Worm (Caenorhabditis elegans) whole organism, young adult: ENCODE results near the gene F22D3.4.
A peak's percentile ranks its signal among the peaks of the same experiment; 100 is the strongest.

Experiments
- B0336.3 ChIP-seq: fragments of 200-800 bp; sonication (Bioruptor generic); IDR thresholded peaks from 2 replicates; pipeline ENCODE4 v1.3.6; 2022; ENCODE audit warnings: missing genetic modification characterization, missing compliant biosample characterization
- F33H1.4 ChIP-seq: fragments of 200-800 bp; sonication (Bioruptor generic); IDR thresholded peaks from 2 replicates; pipeline ENCODE4 v1.3.6; 2022; ENCODE audit warnings: missing genetic modification reagents, missing genetic modification characterization, missing compliant biosample characterization
- F52B5.7 ChIP-seq: sonication (generic microtip); optimal IDR thresholded peaks from 2 replicates; lab custom pipeline; 2016; ENCODE audit warnings: mild to moderate bottlenecking, missing genetic modification characterization, missing compliant biosample characterization
- F55B11.4 ChIP-seq: sonication (generic microtip); optimal IDR thresholded peaks from 2 replicates; lab custom pipeline; 2016; ENCODE audit warnings: missing compliant biosample characterization, missing genetic modification characterization, borderline replicate concordance; ENCODE audit not compliant: insufficient read depth
- Y79H2A.3 ChIP-seq: fragments of 200-800 bp; sonication (Bioruptor generic); conservative IDR thresholded peaks from 2 replicates; pipeline ENCODE4 v1.3.6; 2022; ENCODE audit warnings: missing genetic modification reagents, missing genetic modification characterization, missing compliant biosample characterization
- akir-1 ChIP-seq: fragments of 200-800 bp; sonication (Bioruptor generic); optimal IDR thresholded peaks from 2 replicates; lab custom pipeline; 2018; ENCODE audit warnings: mild to moderate bottlenecking, missing genetic modification characterization, moderate library complexity, missing compliant biosample characterization
- bed-2 ChIP-seq: fragments of 200-800 bp; sonication (Bioruptor generic); IDR thresholded peaks from 2 replicates; pipeline ENCODE4 v1.3.6; 2022; ENCODE audit warnings: missing genetic modification reagents, missing genetic modification characterization, missing compliant biosample characterization
- ceh-40 ChIP-seq: fragments of 200-800 bp; sonication (Bioruptor generic); IDR thresholded peaks from 2 replicates; pipeline ENCODE4 v1.3.6; 2022; ENCODE audit warnings: missing genetic modification characterization, missing compliant biosample characterization
- hmg-20 ChIP-seq: fragments of 200-800 bp; sonication (Bioruptor generic); IDR thresholded peaks from 2 replicates; pipeline ENCODE4 v1.3.6; 2022; ENCODE audit warnings: missing genetic modification reagents, missing genetic modification characterization, missing compliant biosample characterization
- lag-1 ChIP-seq: fragments of 200-800 bp; sonication (Bioruptor generic); IDR thresholded peaks from 2 replicates; pipeline ENCODE4 v1.3.6; 2022; ENCODE audit warnings: missing genetic modification reagents, missing genetic modification characterization, missing compliant biosample characterization
- lin-26 ChIP-seq: fragments of 200-800 bp; sonication (Bioruptor generic); IDR thresholded peaks from 2 replicates; pipeline ENCODE4 v1.3.6; 2022; ENCODE audit warnings: missing genetic modification reagents, missing genetic modification characterization, missing compliant biosample characterization
- madf-10 ChIP-seq: sonication (generic microtip); optimal IDR thresholded peaks from 2 replicates; lab custom pipeline; 2016; ENCODE audit warnings: mild to moderate bottlenecking, missing genetic modification characterization, missing compliant biosample characterization
- madf-3 ChIP-seq: fragments of 200-800 bp; sonication (Bioruptor generic); IDR thresholded peaks from 2 replicates; pipeline ENCODE4 v1.3.6; 2022; ENCODE audit warnings: missing genetic modification reagents, missing genetic modification characterization, missing compliant biosample characterization
- mel-28 ChIP-seq: sonication (generic microtip); optimal IDR thresholded peaks from 2 replicates; lab custom pipeline; 2016; ENCODE audit warnings: borderline replicate concordance, mild to moderate bottlenecking, missing genetic modification characterization, missing compliant biosample characterization
- mes-4 ChIP-seq: sonication (generic microtip); optimal IDR thresholded peaks from 2 replicates; lab custom pipeline; 2016; ENCODE audit warnings: missing genotype, missing genetic modification characterization, missing compliant biosample characterization
- nfya-2 ChIP-seq: fragments of 200-800 bp; sonication (Bioruptor generic); IDR thresholded peaks from 2 replicates; pipeline ENCODE4 v1.3.6; 2022; ENCODE audit warnings: missing genetic modification reagents, missing genetic modification characterization, missing compliant biosample characterization
- nfyb-1 ChIP-seq: fragments of 200-800 bp; sonication (Bioruptor generic); IDR thresholded peaks from 2 replicates; pipeline ENCODE4 v1.3.6; 2022; ENCODE audit warnings: missing genetic modification reagents, missing genetic modification characterization, missing compliant biosample characterization
- nhr-120 ChIP-seq: fragments of 200-800 bp; sonication (Bioruptor generic); IDR thresholded peaks from 2 replicates; pipeline ENCODE4 v1.3.6; 2022; ENCODE audit warnings: missing genetic modification characterization, missing compliant biosample characterization
- nhr-80 ChIP-seq: sonication (generic microtip); optimal IDR thresholded peaks from 2 replicates; lab custom pipeline; 2016; ENCODE audit warnings: missing genetic modification characterization, missing compliant biosample characterization
- pbrm-1 ChIP-seq: fragments of 200-800 bp; sonication (Bioruptor generic); IDR thresholded peaks from 2 replicates; pipeline ENCODE4 v1.3.6; 2022; ENCODE audit warnings: missing genetic modification reagents, missing genetic modification characterization, missing compliant biosample characterization
- rcor-1 ChIP-seq: fragments of 200-800 bp; sonication (Bioruptor generic); IDR thresholded peaks from 2 replicates; pipeline ENCODE4 v1.3.6; 2022; ENCODE audit warnings: missing genetic modification reagents, missing genetic modification characterization, missing compliant biosample characterization
- snpc-1.3 ChIP-seq: sonication (generic microtip); optimal IDR thresholded peaks from 2 replicates; lab custom pipeline; 2017; ENCODE audit warnings: missing genetic modification characterization, mild to moderate bottlenecking, missing compliant biosample characterization, antibody characterized with exemption, moderate library complexity, missing genotype, missing genetic modification reagents; ENCODE audit not compliant: insufficient read depth
- snpc-3.4 ChIP-seq: sonication (generic microtip); optimal IDR thresholded peaks from 2 replicates; lab custom pipeline; 2017; ENCODE audit warnings: missing genetic modification characterization, mild to moderate bottlenecking, missing compliant biosample characterization, antibody characterized with exemption, moderate library complexity, missing genotype, missing genetic modification reagents
- somi-1 ChIP-seq: fragments of 200-800 bp; sonication (Bioruptor generic); optimal IDR thresholded peaks from 2 replicates; lab custom pipeline; 2018; ENCODE audit warnings: mild to moderate bottlenecking, missing genetic modification characterization, missing compliant biosample characterization
- tbp1 ChIP-seq: fragments of 200-800 bp; sonication (Bioruptor generic); optimal IDR thresholded peaks from 2 replicates; lab custom pipeline; 2018; ENCODE audit warnings: mild to moderate bottlenecking, missing genetic modification characterization, missing compliant biosample characterization
- unc-62 ChIP-seq: fragments of 150-350 bp; optimal IDR thresholded peaks from 2 replicates; lab custom pipeline; 2014; ENCODE audit warnings: missing biosample characterization, missing genetic modification reagents, missing genetic modification characterization

F22D3.4 gene

ce11 chrII:6943299-6944051, 16.1 kb upstream of the F22D3.4 start (continued):
- TF ChIP-seq Y79H2A.3: no peak
- no peak for TF ChIP-seq bed-2 (GFP tag; lab: Robert Waterston, UW)
- no peak for TF ChIP-seq lin-26 (GFP tag; lab: Robert Waterston, UW)
- no peak for TF ChIP-seq ceh-40
- no peak for TF ChIP-seq somi-1 (GFP tag; lab: Kevin White, UChicago)
- no peak for TF ChIP-seq snpc-3.4

- no peak for TF ChIP-seq madf-10 (tag; lab: Kevin White, UChicago)
Observed at ce11 chrII:6941520-6941919, 14.1 kb upstream of the F22D3.4 start.

ce11 chrII:6940726-6941230, 13.4 kb upstream of the F22D3.4 start:
- TF ChIP-seq hmg-20 (GFP tag; lab: Robert Waterston, UW) (no peak), F33H1.4 (GFP tag; lab: Robert Waterston, UW) (no peak), B0336.3 (GFP tag; lab: Robert Waterston, UW) (no peak)

- TF ChIP-seq F55B11.4 (tag; lab: Kevin White, UChicago) (no peak), tbp1 (GFP tag; lab: Kevin White, UChicago) (no peak), mes-4 (no peak), snpc-1.3 (no peak), madf-10 (tag; lab: Kevin White, UChicago) (no peak), pbrm-1 (no peak), nhr-120 (GFP tag; lab: Robert Waterston, UW) (no peak), nfya-2 (no peak), mel-28 (tag; lab: Kevin White, UChicago) (no peak), madf-3 (GFP tag; lab: Robert Waterston, UW) (no peak), akir-1 (GFP tag; lab: Kevin White, UChicago) (no peak), bed-2 (GFP tag; lab: Robert Waterston, UW) (no peak), unc-62 (GFP tag; lab: Kevin White, UChicago) (no peak)
Observed at ce11 chrII:6939873-6940272, 12.5 kb upstream of the F22D3.4 start.

- no peak for TF ChIP-seq lag-1 (GFP tag; lab: Robert Waterston, UW)
- TF ChIP-seq hmg-20 (GFP tag; lab: Robert Waterston, UW): no peak
- TF ChIP-seq F52B5.7 (tag; lab: Kevin White, UChicago): no peak
- TF ChIP-seq mes-4: no peak
Observed at ce11 chrII:6937057-6937456, 9.7 kb upstream of the F22D3.4 start.

ce11 chrII:6936528-6936927, 9.1 kb upstream of the F22D3.4 start:
- TF ChIP-seq nhr-80 (tag; lab: Kevin White, UChicago) (peak; percentile 38), nfyb-1 (GFP tag; lab: Robert Waterston, UW) (no peak)
- TF ChIP-seq, all 124 proteins: peak for 1

ce11 chrII:6935975-6936374, 8.6 kb upstream of the F22D3.4 start:
- TF ChIP-seq nhr-80 (tag; lab: Kevin White, UChicago): peak; percentile 2
- no peak for TF ChIP-seq rcor-1 (GFP tag; lab: Robert Waterston, UW)
- TF ChIP-seq, all 124 proteins: peak for 1
